Worm (Caenorhabditis elegans): ENCODE results near the gene srx-41.

DNA sequence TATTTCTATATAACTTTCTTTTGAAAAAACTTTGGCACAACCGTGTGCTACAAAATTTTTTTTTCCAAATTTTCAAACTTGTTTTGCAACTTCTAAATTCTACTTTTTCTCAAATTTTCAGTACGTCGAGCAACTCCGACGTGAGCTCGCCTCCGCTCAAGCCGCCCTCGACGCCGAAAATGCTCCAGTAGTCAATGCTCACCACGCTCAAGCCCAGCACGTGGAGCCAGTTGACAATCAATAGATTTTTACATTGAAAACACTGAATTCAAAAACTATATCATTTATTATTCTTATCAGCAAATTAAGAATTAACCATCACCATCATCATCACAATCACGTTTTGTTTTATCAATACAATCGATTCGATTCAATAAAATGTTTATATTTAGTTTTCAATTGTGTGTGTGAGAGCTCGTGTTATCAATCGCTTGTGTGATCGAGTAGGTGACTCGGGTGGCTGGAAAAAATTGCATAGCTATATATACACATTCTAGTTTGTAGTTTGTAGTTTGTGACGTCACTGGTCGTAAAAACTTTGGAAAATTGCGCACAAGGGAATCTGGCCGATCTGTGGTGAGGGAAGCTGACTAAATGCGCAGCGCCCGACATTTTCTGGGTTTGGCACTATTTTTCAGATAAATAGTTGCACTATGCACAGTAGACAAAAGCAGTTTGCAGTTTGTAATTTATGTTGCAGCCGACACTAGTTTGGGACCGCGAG lies 2.5 kb downstream of the srx-41 start:
- TF ChIP-seq nhr-77 (tag; optimal IDR thresholded peaks at IDR 0.05) (no peak), elt-2 (tag; optimal IDR thresholded peaks at IDR 0.05) (peak; percentile 92), ces-1 (GFP tag; optimal IDR thresholded peaks at IDR 0.05) (no peak), lin-39 (tag; optimal IDR thresholded peaks at IDR 0.05) (no peak), blmp-1 (tag; optimal IDR thresholded peaks at IDR 0.05) (no peak), ama-1 (optimal IDR thresholded peaks at IDR 0.05) (no peak), fos-1 (tag; optimal IDR thresholded peaks at IDR 0.05) (no peak)
